Worm (Caenorhabditis elegans): ENCODE results near the gene F36H9.10.
A peak's percentile ranks its signal among the peaks of the same experiment; 100 is the strongest.

DNA sequence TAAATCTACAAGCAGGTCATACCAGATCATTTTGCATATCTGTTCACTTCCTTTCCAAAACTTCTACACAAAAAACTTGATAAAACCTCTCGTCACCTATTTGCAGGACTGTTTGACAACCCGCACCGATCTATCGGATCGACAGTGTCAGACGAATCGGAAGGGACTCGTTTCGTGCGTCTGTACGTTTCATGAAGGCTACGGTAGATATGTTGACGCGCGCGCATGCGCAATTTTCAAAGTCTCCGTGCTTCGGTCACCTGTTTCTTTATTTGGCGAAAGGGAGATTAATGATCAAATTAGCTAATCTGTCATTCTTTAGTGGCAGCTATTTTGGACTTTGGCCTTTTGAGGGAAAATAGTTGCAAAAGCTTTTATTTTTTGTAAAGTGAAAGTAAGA lies 8.5 kb upstream of the F36H9.10 start:
- TF ChIP-seq unc-62 (GFP tag; optimal IDR thresholded peaks at IDR 0.05) (no peak), mab-9 (GFP tag; IDR thresholded peaks at IDR 0.05) (no peak), blmp-1 (tag; optimal IDR thresholded peaks at IDR 0.05) (peak; percentile 75), elt-3 (tag; optimal IDR thresholded peaks at IDR 0.05) (no peak), ztf-11 (tag; optimal IDR thresholded peaks at IDR 0.05) (no peak), nhr-28 (tag; optimal IDR thresholded peaks at IDR 0.05) (no peak), ama-1 (optimal IDR thresholded peaks at IDR 0.05) (no peak), lin-39 (tag; optimal IDR thresholded peaks at IDR 0.05) (no peak), jun-1 (tag; optimal IDR thresholded peaks at IDR 0.05) (peak; percentile 14), nhr-12 (tag; optimal IDR thresholded peaks at IDR 0.05) (no peak), snpc-4 (tag; optimal IDR thresholded peaks at IDR 0.05) (no peak), skn-1 (tag; optimal IDR thresholded peaks at IDR 0.05) (no peak), lsy-2 (tag; optimal IDR thresholded peaks at IDR 0.05) (no peak)
